Fruit fly (Drosophila melanogaster) whole organism, embryonic: ENCODE measurements around the gene CG13075.

Experiments used
- ATbp ChIP-seq: fragments of 200-800 bp; sonication (Bioruptor generic); optimal IDR thresholded peaks from 2 replicates; lab custom pipeline; 2017; ENCODE audit warnings: missing biosample characterization, mild to moderate bottlenecking, missing genetic modification characterization, missing genetic modification reagents
- BEAF-32 ChIP-seq: fragments of 200-800 bp; sonication (Bioruptor generic); optimal IDR thresholded peaks from 3 replicates; lab custom pipeline; 2017; ENCODE audit warnings: missing biosample characterization, missing genetic modification characterization, mild to moderate bottlenecking, moderate library complexity, missing genetic modification reagents
- CG10209 ChIP-seq: fragments of 200-800 bp; sonication (Bioruptor generic); optimal IDR thresholded peaks from 3 replicates; lab custom pipeline; 2017; ENCODE audit warnings: missing biosample characterization, mild to moderate bottlenecking, missing genetic modification characterization, missing genetic modification reagents
- CG12104 ChIP-seq: fragments of 200-800 bp; sonication (Bioruptor generic); optimal IDR thresholded peaks from 3 replicates; lab custom pipeline; 2016; ENCODE audit warnings: missing biosample characterization, missing genetic modification characterization
- CG13296 ChIP-seq: fragments of 200-800 bp; sonication (Bioruptor generic); optimal IDR thresholded peaks from 3 replicates; lab custom pipeline; 2018; ENCODE audit warnings: missing biosample characterization, mild to moderate bottlenecking, missing genetic modification characterization
- CG14050 ChIP-seq: fragments of 200-800 bp; sonication (Bioruptor generic); IDR thresholded peaks from 3 replicates; pipeline ENCODE4 v1.3.6; 2022; ENCODE audit warnings: missing biosample characterization, missing genetic modification characterization
- CG1529 ChIP-seq: fragments of 200-800 bp; sonication (Bioruptor generic); optimal IDR thresholded peaks from 3 replicates; lab custom pipeline; 2018; ENCODE audit warnings: missing biosample characterization, missing genetic modification characterization
- CG17385 ChIP-seq: fragments of 200-800 bp; sonication (Bioruptor generic); optimal IDR thresholded peaks from 3 replicates; lab custom pipeline; 2018; ENCODE audit warnings: missing biosample characterization, mild to moderate bottlenecking, missing genetic modification characterization
- CG2875 ChIP-seq: fragments of 200-800 bp; sonication (Bioruptor generic); optimal IDR thresholded peaks from 2 replicates; lab custom pipeline; 2017; ENCODE audit warnings: missing biosample characterization, mild to moderate bottlenecking, missing genetic modification characterization, missing genetic modification reagents
- CG3065 ChIP-seq: fragments of 200-800 bp; sonication (Bioruptor generic); optimal IDR thresholded peaks from 2 replicates; lab custom pipeline; 2016; ENCODE audit warnings: missing biosample characterization, missing genetic modification characterization
- CG33557 ChIP-seq: fragments of 200-800 bp; sonication (Bioruptor generic); optimal IDR thresholded peaks from 2 replicates; lab custom pipeline; 2019; ENCODE audit warnings: missing biosample characterization, mild to moderate bottlenecking, missing genetic modification characterization, moderate library complexity
- CG8388 ChIP-seq: fragments of 200-800 bp; sonication (Bioruptor generic); optimal IDR thresholded peaks from 2 replicates; lab custom pipeline; 2019; ENCODE audit warnings: missing biosample characterization, mild to moderate bottlenecking, missing genetic modification characterization, moderate library complexity
- CG9797 ChIP-seq: fragments of 200-800 bp; sonication (Bioruptor generic); optimal IDR thresholded peaks from 3 replicates; lab custom pipeline; 2018; ENCODE audit warnings: missing biosample characterization, mild to moderate bottlenecking, missing genetic modification characterization
- Chrac-16 ChIP-seq: fragments of 200-800 bp; sonication (Bioruptor generic); optimal IDR thresholded peaks from 3 replicates; lab custom pipeline; 2016; ENCODE audit warnings: missing biosample characterization, missing genetic modification characterization
- D19A ChIP-seq: fragments of 200-800 bp; optimal IDR thresholded peaks from 3 replicates; lab custom pipeline; 2019; ENCODE audit warnings: missing biosample characterization, mild to moderate bottlenecking, missing genetic modification characterization, moderate library complexity
- Doc2 ChIP-seq: fragments of 200-800 bp; sonication (Bioruptor generic); IDR thresholded peaks from 2 replicates; pipeline ENCODE4 v1.3.6; 2022; ENCODE audit warnings: missing biosample characterization, missing genetic modification characterization
- E2f1 ChIP-seq: fragments of 200-800 bp; sonication (Bioruptor generic); IDR thresholded peaks from 2 replicates; pipeline ENCODE4 v1.3.6; 2022; ENCODE audit warnings: missing biosample characterization, missing genetic modification characterization
- Gsc ChIP-seq: fragments of 200-800 bp; sonication (Bioruptor generic); IDR thresholded peaks from 2 replicates; pipeline ENCODE4 v1.3.6; 2022; ENCODE audit warnings: missing biosample characterization, missing genetic modification characterization
- H2.0 ChIP-seq: fragments of 200-800 bp; sonication (Bioruptor generic); IDR thresholded peaks from 2 replicates; pipeline ENCODE4 v1.3.6; 2022; ENCODE audit warnings: missing biosample characterization, missing genetic modification characterization
- HLHmδ ChIP-seq: fragments of 200-800 bp; sonication (Bioruptor generic); optimal IDR thresholded peaks from 2 replicates; lab custom pipeline; 2018; ENCODE audit warnings: missing biosample characterization, mild to moderate bottlenecking, missing genetic modification characterization, moderate library complexity
- Lim3 ChIP-seq: fragments of 200-800 bp; sonication (Bioruptor generic); IDR thresholded peaks from 2 replicates; pipeline ENCODE4 v1.3.6; 2022; ENCODE audit warnings: missing biosample characterization, missing genetic modification characterization
- MBD-R2 ChIP-seq: fragments of 200-800 bp; sonication (Bioruptor generic); IDR thresholded peaks from 2 replicates; pipeline ENCODE4 v1.3.6; 2022; ENCODE audit warnings: missing biosample characterization, missing genetic modification characterization
- MTF-1 ChIP-seq: fragments of 200-800 bp; sonication (Bioruptor generic); optimal IDR thresholded peaks from 2 replicates; lab custom pipeline; 2018; ENCODE audit warnings: missing biosample characterization, mild to moderate bottlenecking, missing genetic modification characterization, borderline replicate concordance
- Max ChIP-seq: fragments of 200-800 bp; sonication (Bioruptor generic); optimal IDR thresholded peaks from 2 replicates; lab custom pipeline; 2016; ENCODE audit warnings: missing biosample characterization, mild to moderate bottlenecking, missing genetic modification characterization
- Meics ChIP-seq: fragments of 200-800 bp; sonication (Bioruptor generic); optimal IDR thresholded peaks from 2 replicates; lab custom pipeline; 2017; ENCODE audit warnings: missing biosample characterization, mild to moderate bottlenecking, missing genetic modification characterization
- Oli ChIP-seq: fragments of 200-800 bp; sonication (Bioruptor generic); optimal IDR thresholded peaks from 2 replicates; lab custom pipeline; 2018; ENCODE audit warnings: missing biosample characterization, mild to moderate bottlenecking, missing genetic modification characterization, moderate library complexity
- Opbp ChIP-seq: fragments of 200-800 bp; sonication (Bioruptor generic); IDR thresholded peaks from 3 replicates; pipeline ENCODE4 v1.3.6; 2022; ENCODE audit warnings: missing biosample characterization, missing genetic modification characterization; ENCODE audit not compliant: partially characterized antibody
- Pdp1 ChIP-seq, 2 experiments: fragments of 200-800 bp; sonication (Bioruptor generic); optimal IDR thresholded peaks; 3 replicates each; lab custom pipeline; 2016; ENCODE audit warnings: missing biosample characterization in 2 of 2, missing genetic modification characterization in 2 of 2, mild to moderate bottlenecking in 1 of 2, moderate library complexity in 1 of 2
- ase ChIP-seq: fragments of 200-800 bp; sonication (Bioruptor generic); IDR thresholded peaks from 3 replicates; pipeline ENCODE4 v1.3.6; 2022; ENCODE audit warnings: missing biosample characterization, missing genetic modification characterization
- bbx ChIP-seq: fragments of 200-800 bp; sonication (Bioruptor generic); IDR thresholded peaks from 2 replicates; pipeline ENCODE4 v1.3.6; 2022; ENCODE audit warnings: missing biosample characterization, missing genetic modification characterization; ENCODE audit not compliant: partially characterized antibody
- cad ChIP-seq: fragments of >200 bp; optimal IDR thresholded peaks from 2 replicates; lab custom pipeline; 2017; ENCODE audit warnings: missing biosample characterization, missing genetic modification characterization
- crol ChIP-seq: fragments of 200-800 bp; sonication (Bioruptor generic); IDR thresholded peaks from 2 replicates; pipeline ENCODE4 v1.3.6; 2022; ENCODE audit warnings: missing biosample characterization, missing genetic modification characterization
- dimm ChIP-seq: fragments of 200-800 bp; sonication (Bioruptor generic); IDR thresholded peaks from 2 replicates; pipeline ENCODE4 v1.3.6; 2022; ENCODE audit warnings: missing biosample characterization, missing genetic modification characterization
- exex ChIP-seq: fragments of 200-800 bp; sonication (Bioruptor generic); optimal IDR thresholded peaks from 4 replicates; lab custom pipeline; 2018; ENCODE audit warnings: missing biosample characterization, mild to moderate bottlenecking, missing genetic modification characterization, moderate library complexity
- fru ChIP-seq: fragments of >200 bp; optimal IDR thresholded peaks from 2 replicates; lab custom pipeline; 2017
- gce ChIP-seq: fragments of 200-800 bp; sonication (Bioruptor generic); IDR thresholded peaks from 3 replicates; pipeline ENCODE4 v1.3.6; 2022; ENCODE audit warnings: missing biosample characterization, missing genetic modification characterization
- gsb-n ChIP-seq: fragments of 200-800 bp; sonication (Bioruptor generic); optimal IDR thresholded peaks from 3 replicates; lab custom pipeline; 2018; ENCODE audit warnings: missing biosample characterization, mild to moderate bottlenecking, missing genetic modification characterization
- hb ChIP-seq: fragments of 200-800 bp; sonication (Bioruptor generic); IDR thresholded peaks from 3 replicates; pipeline ENCODE4 v1.3.6; 2022; ENCODE audit warnings: missing biosample characterization, missing genetic modification characterization; ENCODE audit not compliant: partially characterized antibody
- insv ChIP-seq, 2 experiments: fragments of 200-800 bp; sonication (Bioruptor generic); optimal IDR thresholded peaks; 3 replicates each; lab custom pipeline; 2016 to 2018; ENCODE audit warnings: missing biosample characterization in 2 of 2, missing genetic modification characterization in 2 of 2
- jigr1 ChIP-seq: fragments of 200-800 bp; sonication (Bioruptor generic); IDR thresholded peaks from 3 replicates; pipeline ENCODE4 v1.3.6; 2022; ENCODE audit warnings: missing biosample characterization, missing genetic modification characterization
- nerfin-1 ChIP-seq: fragments of 200-800 bp; sonication (Bioruptor generic); optimal IDR thresholded peaks from 3 replicates; lab custom pipeline; 2019; ENCODE audit warnings: missing biosample characterization, mild to moderate bottlenecking, missing genetic modification characterization, moderate library complexity
- onecut ChIP-seq: fragments of 200-800 bp; sonication (Bioruptor generic); IDR thresholded peaks from 2 replicates; pipeline ENCODE4 v1.3.6; 2022; ENCODE audit warnings: missing biosample characterization, missing genetic modification characterization
- pb ChIP-seq: fragments of 200-800 bp; sonication (Bioruptor generic); optimal IDR thresholded peaks from 3 replicates; lab custom pipeline; 2016; ENCODE audit warnings: missing biosample characterization, missing genetic modification characterization
- phol ChIP-seq: fragments of 200-800 bp; sonication (Bioruptor generic); optimal IDR thresholded peaks from 3 replicates; lab custom pipeline; 2018; ENCODE audit warnings: missing biosample characterization, mild to moderate bottlenecking, missing genetic modification characterization, moderate library complexity
- salm ChIP-seq: fragments of 200-800 bp; sonication (Bioruptor generic); optimal IDR thresholded peaks from 2 replicates; lab custom pipeline; 2018; ENCODE audit warnings: missing biosample characterization, mild to moderate bottlenecking, missing genetic modification characterization
- sens ChIP-seq: fragments of 200-800 bp; sonication (Bioruptor generic); peaks from one replicate; lab custom pipeline; 2016; ENCODE audit warnings: missing biosample characterization, missing genetic modification characterization
- slbo ChIP-seq: fragments of 200-800 bp; sonication (Bioruptor generic); IDR thresholded peaks from 2 replicates; pipeline ENCODE4 v1.3.6; 2022; ENCODE audit warnings: missing biosample characterization, missing genetic modification characterization
- tll ChIP-seq, 2 experiments: fragments of 200-800 bp in 1 of 2; fragments of >200 bp in 1 of 2; sonication (Bioruptor generic) in 1 of 2; optimal IDR thresholded peaks; 2 replicates each; lab custom pipeline; 2017 to 2019; ENCODE audit warnings: missing biosample characterization in 2 of 2, missing genetic modification characterization in 2 of 2, mild to moderate bottlenecking in 1 of 2, moderate library complexity in 1 of 2
- unpg ChIP-seq: fragments of 200-800 bp; sonication (Bioruptor generic); optimal IDR thresholded peaks from 3 replicates; lab custom pipeline; 2018; ENCODE audit warnings: missing biosample characterization, mild to moderate bottlenecking, missing genetic modification characterization, moderate library complexity
- wek ChIP-seq: fragments of 200-800 bp; sonication (Bioruptor generic); optimal IDR thresholded peaks from 3 replicates; lab custom pipeline; 2018; ENCODE audit warnings: missing biosample characterization, mild to moderate bottlenecking, missing genetic modification characterization, moderate library complexity

The CG13075 gene

dm6 chr3L:16043045-16043781 is 40.6 kb upstream of the CG13075 start (continued):
- TF ChIP-seq CG12104 (peak; percentile 20), Pdp1 (GFP tag; optimal IDR thresholded peaks at IDR 0.05; lab: Kevin White, UChicago) (no peak), CG33557 (GFP tag; lab: Kevin White, UChicago) (peak; percentile 77), HLHmδ (GFP tag; lab: Kevin White, UChicago) (no peak), cad (GFP tag; lab: Kevin White, UChicago) (no peak), Lim3 (GFP tag; lab: Robert Waterston, UW) (no peak), Oli (tag; lab: Kevin White, UChicago) (peak; percentile 69), H2.0 (GFP tag; lab: Robert Waterston, UW) (no peak), MBD-R2 (GFP tag; lab: Robert Waterston, UW) (no peak), Chrac-16 (no peak), Meics (GFP tag; lab: Kevin White, UChicago) (peak; percentile 56), BEAF-32 (GFP tag; lab: Kevin White, UChicago) (no peak), Max (no peak), sens (peak; percentile 62), exex (tag; lab: Kevin White, UChicago) (no peak), E2f1 (peak; percentile 44; the same call in 1 of the 2 replicates), ATbp (GFP tag; lab: Kevin White, UChicago) (peak; percentile 19), CG14050 (GFP tag; lab: Robert Waterston, UW) (no peak), onecut (GFP tag; lab: Robert Waterston, UW) (no peak), salm (tag; lab: Kevin White, UChicago) (peak; percentile 21), dimm (GFP tag; lab: Robert Waterston, UW) (no peak), nerfin-1 (tag; lab: Kevin White, UChicago) (peak; percentile 29), insv (GFP tag; optimal IDR thresholded peaks at IDR 0.05; lab: Kevin White, UChicago) (no peak), CG3065 (peak; percentile 27), crol (peak; percentile 93), tll (GFP tag; optimal IDR thresholded peaks at IDR 0.05; lab: Kevin White, UChicago) (no peak), Gsc (GFP tag; lab: Robert Waterston, UW) (no peak), CG10209 (GFP tag; lab: Kevin White, UChicago) (peak; percentile 50), Opbp (GFP tag; lab: Robert Waterston, UW) (no peak; the same call in 2 of the 3 replicates), pb (GFP tag; lab: Kevin White, UChicago) (no peak), wek (no peak), jigr1 (no peak), CG9797 (GFP tag; lab: Kevin White, UChicago) (no peak), gsb-n (tag; lab: Kevin White, UChicago) (peak; percentile 55), D19A (tag; lab: Kevin White, UChicago) (peak; percentile 72), CG2875 (peak; percentile 5), MTF-1 (GFP tag; lab: Kevin White, UChicago) (no peak), CG1529 (peak; percentile 30), gce (no peak), Doc2 (GFP tag; lab: Robert Waterston, UW) (no peak), CG8388 (GFP tag; lab: Kevin White, UChicago) (peak; percentile 44), ase (GFP tag; lab: Robert Waterston, UW) (no peak), CG17385 (GFP tag; lab: Kevin White, UChicago) (peak; percentile 79), bbx (GFP tag; lab: Robert Waterston, UW) (no peak), phol (peak; percentile 54), slbo (GFP tag; lab: Robert Waterston, UW) (no peak), fru (lab: Kevin White, UChicago) (no peak), CG13296 (GFP tag; lab: Kevin White, UChicago) (peak; percentile 42), unpg (GFP tag; lab: Kevin White, UChicago) (peak; percentile 49), hb (GFP tag; lab: Robert Waterston, UW) (no peak)
